Fruit fly (Drosophila melanogaster) whole organism, prepupa: ENCODE results near the gene CG31460.

Source experiments
- CG10631 ChIP-seq: fragments of 200-800 bp; sonication (Bioruptor generic); optimal IDR thresholded peaks from 2 replicates; lab custom pipeline; 2016; ENCODE audit warnings: missing biosample characterization, missing genetic modification characterization
- CG10669 ChIP-seq: fragments of 200-800 bp; sonication (Bioruptor generic); optimal IDR thresholded peaks from 3 replicates; lab custom pipeline; 2018; ENCODE audit warnings: missing biosample characterization, mild to moderate bottlenecking, missing genetic modification characterization, moderate library complexity
- CG11762 ChIP-seq: fragments of 200-800 bp; sonication (Bioruptor generic); optimal IDR thresholded peaks from 3 replicates; lab custom pipeline; 2016; ENCODE audit warnings: missing biosample characterization, missing genetic modification characterization; ENCODE audit not compliant: insufficient read depth
- CG11902 ChIP-seq: fragments of 200-800 bp; sonication (Bioruptor generic); optimal IDR thresholded peaks from 3 replicates; lab custom pipeline; 2016; ENCODE audit warnings: missing biosample characterization, missing genetic modification characterization
- CG15336 ChIP-seq: fragments of 200-800 bp; sonication (Bioruptor generic); IDR thresholded peaks from 2 replicates; pipeline ENCODE4 v1.3.6; 2022; ENCODE audit warnings: missing biosample characterization, missing genetic modification characterization
- CG1621 ChIP-seq: fragments of 200-800 bp; sonication (Bioruptor generic); optimal IDR thresholded peaks from 3 replicates; lab custom pipeline; 2018; ENCODE audit warnings: missing biosample characterization, mild to moderate bottlenecking, missing genetic modification characterization
- CG16779 ChIP-seq: fragments of 200-800 bp; sonication (Bioruptor generic); optimal IDR thresholded peaks from 3 replicates; lab custom pipeline; 2017; ENCODE audit warnings: missing biosample characterization, mild to moderate bottlenecking, missing genetic modification characterization
- CG3032 ChIP-seq: fragments of 200-800 bp; optimal IDR thresholded peaks from 2 replicates; lab custom pipeline; 2019; ENCODE audit warnings: missing biosample characterization, mild to moderate bottlenecking, missing genetic modification characterization, moderate library complexity
- CG31627 ChIP-seq: fragments of 200-800 bp; sonication (Bioruptor generic); optimal IDR thresholded peaks from 3 replicates; lab custom pipeline; 2016; ENCODE audit warnings: missing biosample characterization, missing genetic modification characterization
- CG32006 ChIP-seq: fragments of 200-800 bp; sonication (Bioruptor generic); optimal IDR thresholded peaks from 3 replicates; lab custom pipeline; 2017; ENCODE audit warnings: missing biosample characterization, mild to moderate bottlenecking, missing genetic modification characterization
- CG6163 ChIP-seq: fragments of 200-800 bp; sonication (Bioruptor generic); IDR thresholded peaks from 3 replicates; pipeline ENCODE4 v1.3.6; 2022; ENCODE audit warnings: missing biosample characterization, missing genetic modification characterization
- CG6792 ChIP-seq: fragments of 200-800 bp; sonication (Bioruptor generic); optimal IDR thresholded peaks from 3 replicates; lab custom pipeline; 2016; ENCODE audit warnings: missing biosample characterization, missing genetic modification characterization
- CG8319 ChIP-seq: fragments of 200-800 bp; sonication (Bioruptor generic); optimal IDR thresholded peaks from 3 replicates; lab custom pipeline; 2016; ENCODE audit warnings: missing biosample characterization, missing genetic modification characterization
- CG9139 ChIP-seq: fragments of 200-800 bp; sonication (Bioruptor generic); optimal IDR thresholded peaks from 3 replicates; lab custom pipeline; 2017; ENCODE audit warnings: missing biosample characterization, mild to moderate bottlenecking, missing genetic modification characterization
- Eip75B ChIP-seq: fragments of 200-800 bp; sonication (Bioruptor generic); optimal IDR thresholded peaks from 3 replicates; lab custom pipeline; 2016; ENCODE audit warnings: missing biosample characterization, missing genetic modification characterization
- Eip78C ChIP-seq: fragments of 200-800 bp; sonication (Bioruptor generic); peaks from one replicate; lab custom pipeline; 2016; ENCODE audit warnings: missing biosample characterization, missing genetic modification characterization
- Hr39 ChIP-seq: fragments of 200-800 bp; sonication (Bioruptor generic); optimal IDR thresholded peaks from 2 replicates; lab custom pipeline; 2016; ENCODE audit warnings: missing biosample characterization, missing genetic modification characterization
- Hr4 ChIP-seq: fragments of 200-800 bp; sonication (Bioruptor generic); optimal IDR thresholded peaks from 3 replicates; lab custom pipeline; 2016; ENCODE audit warnings: missing biosample characterization, missing genetic modification characterization
- Met ChIP-seq: fragments of 200-800 bp; sonication (Bioruptor generic); optimal IDR thresholded peaks from 3 replicates; lab custom pipeline; 2016; ENCODE audit warnings: missing biosample characterization, missing genetic modification characterization
- OdsH ChIP-seq: fragments of 200-800 bp; sonication (Bioruptor generic); optimal IDR thresholded peaks from 3 replicates; lab custom pipeline; 2016; ENCODE audit warnings: missing biosample characterization, missing genetic modification characterization
- Sox102F ChIP-seq: fragments of 200-800 bp; sonication (Bioruptor generic); optimal IDR thresholded peaks from 2 replicates; lab custom pipeline; 2016; ENCODE audit warnings: missing biosample characterization, mild to moderate bottlenecking, missing genetic modification characterization
- Sox14 ChIP-seq: fragments of 200-800 bp; sonication (Bioruptor generic); optimal IDR thresholded peaks from 3 replicates; lab custom pipeline; 2016; ENCODE audit warnings: missing biosample characterization, missing genetic modification characterization
- Sox15 ChIP-seq: fragments of 200-800 bp; sonication (Bioruptor generic); optimal IDR thresholded peaks from 3 replicates; lab custom pipeline; 2016; ENCODE audit warnings: missing biosample characterization, missing genetic modification characterization
- achi ChIP-seq: fragments of 200-800 bp; sonication (Bioruptor generic); optimal IDR thresholded peaks from 3 replicates; lab custom pipeline; 2016; ENCODE audit warnings: missing biosample characterization, missing genetic modification characterization
- cyc ChIP-seq: fragments of 200-800 bp; sonication (Bioruptor generic); optimal IDR thresholded peaks from 3 replicates; lab custom pipeline; 2016; ENCODE audit warnings: missing biosample characterization, missing genetic modification characterization
- dsx ChIP-seq: fragments of 200-800 bp; optimal IDR thresholded peaks from 3 replicates; lab custom pipeline; 2019; ENCODE audit warnings: missing biosample characterization, mild to moderate bottlenecking, missing genetic modification characterization, moderate library complexity; ENCODE audit not compliant: poor library complexity, severe bottlenecking
- eg ChIP-seq: fragments of 200-800 bp; sonication (Bioruptor generic); IDR thresholded peaks from 3 replicates; pipeline ENCODE4 v1.3.6; 2022; ENCODE audit warnings: missing biosample characterization, missing genetic modification characterization
- esn ChIP-seq: fragments of 200-800 bp; sonication (Bioruptor generic); optimal IDR thresholded peaks from 2 replicates; lab custom pipeline; 2016; ENCODE audit warnings: missing biosample characterization, mild to moderate bottlenecking, missing genetic modification characterization, moderate library complexity
- fkh ChIP-seq: fragments of 200-800 bp; sonication (Bioruptor generic); optimal IDR thresholded peaks from 3 replicates; lab custom pipeline; 2017; ENCODE audit warnings: missing biosample characterization, mild to moderate bottlenecking, missing genetic modification characterization, moderate library complexity
- lz ChIP-seq: fragments of 200-800 bp; sonication (Bioruptor generic); optimal IDR thresholded peaks from 3 replicates; lab custom pipeline; 2016; ENCODE audit warnings: missing biosample characterization, missing genetic modification characterization
- net ChIP-seq: fragments of 200-800 bp; sonication (Bioruptor generic); optimal IDR thresholded peaks from 3 replicates; lab custom pipeline; 2016; ENCODE audit warnings: missing biosample characterization, missing genetic modification characterization
- pdm3 ChIP-seq: fragments of 200-800 bp; sonication (Bioruptor generic); optimal IDR thresholded peaks from 3 replicates; lab custom pipeline; 2016; ENCODE audit warnings: missing biosample characterization, missing genetic modification characterization
- svp ChIP-seq: fragments of 200-800 bp; sonication (Bioruptor generic); peaks from one replicate; lab custom pipeline; 2016; ENCODE audit warnings: missing biosample characterization, missing genetic modification characterization

The CG31460 gene

DNA sequence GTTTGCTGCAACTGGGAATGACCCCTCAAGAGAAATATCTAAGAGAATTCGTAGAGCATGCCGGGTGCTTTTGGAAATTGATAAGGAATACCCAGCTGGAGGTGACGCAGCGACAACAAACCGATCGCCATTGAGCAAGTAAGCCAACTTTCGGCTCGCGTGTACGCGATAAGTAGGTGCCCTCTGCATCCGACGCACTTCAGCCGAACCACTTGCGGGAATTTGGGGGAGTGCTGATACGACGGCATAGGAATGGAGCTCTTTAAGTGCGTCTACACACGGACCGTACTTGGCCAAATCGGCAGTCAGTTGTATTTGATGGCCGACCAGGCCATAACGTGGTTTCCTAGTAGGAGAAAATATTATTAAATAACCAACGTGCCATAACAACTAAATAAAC is 38.8 kb upstream of the CG31460 start, which contains the start of gene CG31259:
Gene CG31259, plus strand, starts transcription at position 277 of the 400 bp plus-strand sequence.
- TF ChIP-seq svp: peak; percentile 80
- TF ChIP-seq fkh: no peak

DNA sequence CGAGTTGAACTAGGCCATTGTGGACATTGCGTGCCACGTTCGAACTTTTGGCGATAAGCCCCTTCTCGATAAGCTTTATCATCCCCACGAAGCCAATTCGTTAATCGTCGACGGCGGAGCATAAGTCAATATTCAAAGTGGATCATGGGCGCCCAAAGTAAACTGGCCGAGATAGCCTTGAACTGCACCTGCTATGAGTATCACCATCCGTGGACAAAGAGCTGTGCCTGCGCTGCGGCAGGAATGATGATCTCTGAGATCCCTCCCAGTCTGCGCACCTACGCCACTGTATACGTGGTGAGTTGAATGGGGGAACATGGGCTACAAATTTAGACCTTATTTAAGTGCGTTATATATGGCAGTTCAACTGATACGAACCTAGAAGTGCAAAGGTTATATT is 38.2 kb upstream of the CG31460 start:
- peak; percentile 4 for TF ChIP-seq CG8319
- no peak for TF ChIP-seq Sox14 (GFP tag; lab: Kevin White, UChicago)
- no peak for TF ChIP-seq Sox102F (GFP tag; lab: Kevin White, UChicago)
- no peak for TF ChIP-seq CG10669 (GFP tag; lab: Kevin White, UChicago)
- TF ChIP-seq CG31627: peak; percentile 35
- no peak for TF ChIP-seq achi (GFP tag; lab: Kevin White, UChicago)
- TF ChIP-seq pdm3 (GFP tag; lab: Kevin White, UChicago): no peak
- no peak for TF ChIP-seq CG1621
- no peak for TF ChIP-seq CG10631
- peak; percentile 85 for TF ChIP-seq svp
- no peak for TF ChIP-seq CG15336
- no peak for TF ChIP-seq Met (GFP tag; lab: Kevin White, UChicago)
- TF ChIP-seq Eip78C (GFP tag; lab: Kevin White, UChicago): no peak
- no peak for TF ChIP-seq lz (GFP tag; lab: Kevin White, UChicago)
- TF ChIP-seq CG32006 (GFP tag; lab: Kevin White, UChicago): no peak
- TF ChIP-seq esn (GFP tag; lab: Kevin White, UChicago): no peak
- no peak for TF ChIP-seq CG11762 (GFP tag; lab: Kevin White, UChicago)
- TF ChIP-seq CG11902 (GFP tag; lab: Kevin White, UChicago): no peak
- no peak for TF ChIP-seq Eip75B (GFP tag; lab: Kevin White, UChicago)
- no peak for TF ChIP-seq OdsH (GFP tag; lab: Kevin White, UChicago)
- no peak for TF ChIP-seq Sox15
- peak; percentile 31 for TF ChIP-seq Hr39 (GFP tag; lab: Kevin White, UChicago)
- no peak for TF ChIP-seq CG16779 (tag; lab: Kevin White, UChicago)
- no peak for TF ChIP-seq CG9139 (GFP tag; lab: Kevin White, UChicago)
- TF ChIP-seq Hr4 (GFP tag; lab: Kevin White, UChicago): no peak
- TF ChIP-seq net (GFP tag; lab: Kevin White, UChicago): no peak

DNA sequence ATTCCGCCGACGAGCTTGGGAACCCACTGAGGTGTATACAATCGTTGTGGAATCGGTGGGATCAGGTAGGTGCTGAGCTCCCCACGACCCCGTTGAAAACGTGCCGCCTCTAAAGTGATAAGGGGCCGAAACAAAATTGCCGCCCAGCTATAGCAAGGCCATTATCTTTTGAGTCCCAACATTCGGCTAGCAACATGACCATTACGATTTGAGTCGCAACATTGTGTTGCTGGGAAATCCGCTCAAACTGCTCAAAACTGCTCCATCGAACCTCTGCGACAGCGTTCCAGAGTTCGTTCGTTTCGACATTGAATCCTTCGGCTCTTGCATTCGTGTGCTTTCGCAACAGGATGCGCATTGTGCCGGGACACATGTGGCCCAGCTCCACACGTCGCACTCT is 33.6 kb upstream of the CG31460 start, which contains the start of gene CG11741:
Gene CG11741, minus strand, starts transcription at position 16 of the 400 bp plus-strand sequence.
- TF ChIP-seq svp (peak; percentile 96), eg (no peak)

DNA sequence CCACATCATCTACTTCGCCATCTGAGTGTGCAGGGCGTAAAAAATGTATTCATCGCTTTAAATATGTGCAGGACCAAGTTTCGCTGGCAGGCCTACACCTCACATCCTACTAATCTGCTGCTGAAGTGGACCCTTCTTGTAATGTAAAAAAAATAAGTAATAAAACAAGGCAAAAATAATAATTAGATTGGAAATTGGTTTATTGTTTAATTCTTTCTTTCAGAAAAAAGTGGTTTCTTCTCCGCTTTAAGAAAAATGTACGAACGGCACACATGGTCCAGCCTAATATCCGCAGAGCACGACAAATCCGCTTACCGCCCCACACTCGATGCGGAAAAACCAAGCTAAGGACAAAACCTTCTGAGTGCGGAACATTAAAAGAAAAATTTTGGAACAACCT is 16.6 kb upstream of the CG31460 start:
- TF ChIP-seq svp (peak; percentile 31), CG6163 (GFP tag; lab: Robert Waterston, UW) (peak; percentile 38; the same call in 1 of the 3 replicates), CG6792 (GFP tag; lab: Kevin White, UChicago) (no peak)

DNA sequence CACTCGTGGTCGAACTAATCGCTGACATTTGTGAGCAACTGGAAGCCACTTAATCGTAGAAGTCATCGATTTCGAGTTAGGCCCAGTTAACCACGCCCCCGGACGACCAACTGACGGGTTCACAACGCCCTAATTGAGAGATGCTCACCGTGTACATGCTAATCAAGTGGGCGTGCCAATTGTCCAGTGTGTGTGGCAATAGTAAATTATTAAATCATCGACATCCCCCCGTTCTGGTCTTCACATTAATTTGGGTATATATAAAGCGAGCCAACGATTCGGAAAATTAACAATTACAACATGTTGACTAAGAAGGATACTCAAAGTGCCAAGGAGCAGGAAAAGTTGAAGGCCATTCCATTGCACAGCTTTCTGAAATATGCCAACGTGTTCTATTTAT is 10.2 kb upstream of the CG31460 start, which contains the start of gene Or85d:
Gene Or85d, plus strand, starts transcription at position 301 of the 400 bp plus-strand sequence.
- no peak for TF ChIP-seq cyc (GFP tag; lab: Kevin White, UChicago)
- TF ChIP-seq pdm3 (GFP tag; lab: Kevin White, UChicago): no peak
- no peak for TF ChIP-seq CG15336
- TF ChIP-seq CG8319: no peak
- no peak for TF ChIP-seq dsx
- TF ChIP-seq CG3032 (tag; lab: Kevin White, UChicago): no peak

DNA sequence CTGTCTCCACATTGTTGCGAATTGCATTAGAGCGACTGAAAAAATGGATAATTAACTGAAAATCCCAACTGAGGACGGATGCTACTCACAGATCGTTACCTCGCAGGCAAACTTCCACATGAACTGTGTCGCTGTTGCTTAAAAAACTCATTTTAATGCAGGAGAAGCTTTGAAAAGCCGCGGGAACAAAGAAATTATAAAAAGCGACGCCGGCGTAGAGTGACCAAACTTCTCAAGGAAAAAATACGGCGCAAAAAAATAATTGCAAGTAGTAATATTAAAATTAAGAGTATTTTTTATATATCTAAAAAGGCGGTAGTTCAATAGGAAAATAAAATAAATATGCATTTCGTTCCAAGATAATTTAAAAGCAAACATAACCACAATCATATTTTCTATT is 951 bp upstream of the CG31460 start, which contains the start of gene pch2:
Gene pch2, minus strand, starts transcription at position 243 of the 400 bp plus-strand sequence.
- TF ChIP-seq cyc (GFP tag; lab: Kevin White, UChicago) (no peak), Sox14 (GFP tag; lab: Kevin White, UChicago) (peak; percentile 73), dsx (peak; percentile 66)
- TF ChIP-seq, all 60 proteins: peak for 2
